Fruit fly (Drosophila melanogaster) whole organism, embryonic: ENCODE measurements around the gene CG32625.

Source experiments
- Awh ChIP-seq: fragments of 200-800 bp; sonication (Bioruptor generic); IDR thresholded peaks from 2 replicates; pipeline ENCODE4, ENCODE4 v1.3.6; 2022; ENCODE audit warnings: missing biosample characterization, missing genetic modification characterization
- BEAF-32 ChIP-seq: fragments of 200-800 bp; sonication (Bioruptor generic); optimal IDR thresholded peaks from 3 replicates; lab custom pipeline; 2017; ENCODE audit warnings: missing biosample characterization, missing genetic modification characterization, mild to moderate bottlenecking, moderate library complexity, missing genetic modification reagents
- CG10321 ChIP-seq: fragments of 200-800 bp; sonication (Bioruptor generic); IDR thresholded peaks from 2 replicates; pipeline ENCODE4 v1.3.6; 2022; ENCODE audit warnings: missing biosample characterization, missing genetic modification characterization
- CG11456 ChIP-seq: fragments of 200-800 bp; sonication (Bioruptor generic); IDR thresholded peaks from 3 replicates; pipeline ENCODE4 v1.3.6; 2022; ENCODE audit warnings: missing biosample characterization, missing genetic modification characterization
- CG12299 ChIP-seq: fragments of 200-800 bp; sonication (Bioruptor generic); optimal IDR thresholded peaks from 2 replicates; lab custom pipeline; 2018; ENCODE audit warnings: missing biosample characterization, mild to moderate bottlenecking, missing genetic modification characterization
- CG12769 ChIP-seq: fragments of 200-800 bp; sonication (Bioruptor generic); optimal IDR thresholded peaks from 2 replicates; lab custom pipeline; 2019; ENCODE audit warnings: missing biosample characterization, mild to moderate bottlenecking, missing genetic modification characterization, moderate library complexity
- CG13624 ChIP-seq: fragments of 200-800 bp; sonication (Bioruptor generic); optimal IDR thresholded peaks from 2 replicates; lab custom pipeline; 2016; ENCODE audit warnings: missing biosample characterization, missing genetic modification characterization
- CG15073 ChIP-seq: fragments of 200-800 bp; sonication (Bioruptor generic); optimal IDR thresholded peaks from 2 replicates; lab custom pipeline; 2016; ENCODE audit warnings: missing biosample characterization, missing genetic modification characterization
- CG16813 ChIP-seq: fragments of 200-800 bp; sonication (Bioruptor generic); IDR thresholded peaks from 3 replicates; pipeline ENCODE4 v1.3.6; 2022; ENCODE audit warnings: missing biosample characterization, missing genetic modification characterization; ENCODE audit not compliant: partially characterized antibody
- CG18262 ChIP-seq: fragments of 200-800 bp; optimal IDR thresholded peaks from 3 replicates; lab custom pipeline; 2019; ENCODE audit warnings: missing biosample characterization, mild to moderate bottlenecking, missing genetic modification characterization, moderate library complexity
- CG2202 ChIP-seq: fragments of 200-800 bp; sonication (Bioruptor generic); optimal IDR thresholded peaks from 2 replicates; lab custom pipeline; 2018; ENCODE audit warnings: missing biosample characterization, mild to moderate bottlenecking, missing genetic modification characterization
- CG3281 ChIP-seq: fragments of 200-800 bp; sonication (Bioruptor generic); optimal IDR thresholded peaks from 3 replicates; lab custom pipeline; 2017; ENCODE audit warnings: missing biosample characterization, mild to moderate bottlenecking, missing genetic modification characterization
- CG34224 ChIP-seq: fragments of 200-800 bp; sonication (Bioruptor generic); IDR thresholded peaks from 3 replicates; pipeline ENCODE4 v1.3.6; 2022; ENCODE audit warnings: missing biosample characterization, missing genetic modification characterization; ENCODE audit not compliant: partially characterized antibody
- CG34376 ChIP-seq: fragments of 200-800 bp; sonication (Bioruptor generic); optimal IDR thresholded peaks from 2 replicates; lab custom pipeline; 2018; ENCODE audit warnings: missing biosample characterization, mild to moderate bottlenecking, missing genetic modification characterization
- CG3838 ChIP-seq: fragments of 200-800 bp; sonication (Bioruptor generic); optimal IDR thresholded peaks from 3 replicates; lab custom pipeline; 2016; ENCODE audit warnings: missing biosample characterization, missing genetic modification characterization
- CG4424 ChIP-seq: fragments of 200-800 bp; sonication (Bioruptor generic); optimal IDR thresholded peaks from 3 replicates; lab custom pipeline; 2016; ENCODE audit warnings: missing biosample characterization, missing genetic modification characterization
- CG7963 ChIP-seq: fragments of 200-800 bp; sonication (Bioruptor generic); IDR thresholded peaks from 3 replicates; pipeline ENCODE4 v1.3.6; 2022; ENCODE audit warnings: missing biosample characterization, missing genetic modification characterization; ENCODE audit not compliant: partially characterized antibody
- CG8388 ChIP-seq: fragments of 200-800 bp; sonication (Bioruptor generic); optimal IDR thresholded peaks from 2 replicates; lab custom pipeline; 2019; ENCODE audit warnings: missing biosample characterization, mild to moderate bottlenecking, missing genetic modification characterization, moderate library complexity
- CTCF ChIP-seq: fragments of 200-800 bp; sonication (Bioruptor generic); optimal IDR thresholded peaks from 2 replicates; lab custom pipeline; 2017; ENCODE audit warnings: missing biosample characterization, mild to moderate bottlenecking, missing genetic modification characterization, moderate library complexity
- Elba2 ChIP-seq: fragments of 200-800 bp; sonication (Bioruptor generic); optimal IDR thresholded peaks from 3 replicates; lab custom pipeline; 2016; ENCODE audit warnings: missing biosample characterization, missing genetic modification characterization
- Fer2 ChIP-seq: fragments of 200-800 bp; sonication (Bioruptor generic); optimal IDR thresholded peaks from 2 replicates; lab custom pipeline; 2018; ENCODE audit warnings: missing biosample characterization, mild to moderate bottlenecking, missing genetic modification characterization, moderate library complexity
- MESR4 ChIP-seq: fragments of 200-800 bp; sonication (Bioruptor generic); optimal IDR thresholded peaks from 2 replicates; lab custom pipeline; 2018; ENCODE audit warnings: missing biosample characterization, mild to moderate bottlenecking, missing genetic modification characterization, moderate library complexity
- Med ChIP-seq: fragments of 200-800 bp; sonication (Bioruptor generic); peaks from one replicate; lab custom pipeline; 2016; ENCODE audit warnings: missing biosample characterization, missing genetic modification characterization, mild to moderate bottlenecking, inconsistent platforms, moderate library complexity
- Meics ChIP-seq: fragments of 200-800 bp; sonication (Bioruptor generic); optimal IDR thresholded peaks from 2 replicates; lab custom pipeline; 2017; ENCODE audit warnings: missing biosample characterization, mild to moderate bottlenecking, missing genetic modification characterization
- Mrtf ChIP-seq: fragments of 200-800 bp; sonication (Bioruptor generic); IDR thresholded peaks from 3 replicates; pipeline ENCODE4 v1.3.6; 2022; ENCODE audit warnings: missing biosample characterization, missing genetic modification characterization
- Neu2 ChIP-seq: fragments of 200-800 bp; sonication (Bioruptor generic); optimal IDR thresholded peaks from 3 replicates; lab custom pipeline; 2016; ENCODE audit warnings: missing biosample characterization, missing genetic modification characterization, borderline replicate concordance
- Sry-δ ChIP-seq: fragments of 200-800 bp; sonication (Bioruptor generic); optimal IDR thresholded peaks from 2 replicates; lab custom pipeline; 2016; ENCODE audit warnings: missing biosample characterization, missing genetic modification characterization
- Stat92E ChIP-seq, 3 experiments: fragments of >200 bp in 2 of 3; fragments of 200-800 bp in 1 of 3; sonication (Bioruptor generic) in 1 of 3; optimal IDR thresholded peaks; 2 replicates each; lab custom pipeline; 2017 to 2019; ENCODE audit warnings: missing biosample characterization in 3 of 3, missing genetic modification characterization in 3 of 3, mild to moderate bottlenecking in 1 of 3, moderate library complexity in 1 of 3
- Trl ChIP-seq, 3 experiments: fragments of >200 bp in 2 of 3; fragments of 200-800 bp in 1 of 3; sonication (Bioruptor generic) in 1 of 3; optimal IDR thresholded peaks; 2 replicates in 1 of 3; 3 replicates in 2 of 3; lab custom pipeline; 2016 to 2017; ENCODE audit warnings: missing biosample characterization in 1 of 3, missing genetic modification characterization in 1 of 3
- Vsx1 ChIP-seq: fragments of 200-800 bp; sonication (Bioruptor generic); optimal IDR thresholded peaks from 2 replicates; lab custom pipeline; 2017; ENCODE audit warnings: missing biosample characterization, mild to moderate bottlenecking, missing genetic modification characterization, missing genetic modification reagents
- ato ChIP-seq: fragments of 200-800 bp; sonication (Bioruptor generic); IDR thresholded peaks from 2 replicates; pipeline ENCODE4 v1.3.6; 2022; ENCODE audit warnings: missing biosample characterization, missing genetic modification characterization; ENCODE audit not compliant: partially characterized antibody
- cato ChIP-seq: fragments of 200-800 bp; sonication (Bioruptor generic); optimal IDR thresholded peaks from 2 replicates; lab custom pipeline; 2016; ENCODE audit warnings: missing biosample characterization, missing genetic modification characterization, borderline replicate concordance
- caup ChIP-seq: fragments of 200-800 bp; sonication (Bioruptor generic); optimal IDR thresholded peaks from 3 replicates; lab custom pipeline; 2017; ENCODE audit warnings: missing biosample characterization, mild to moderate bottlenecking, missing genetic modification characterization, moderate library complexity; ENCODE audit not compliant: severe bottlenecking
- gcm2 ChIP-seq: fragments of 200-800 bp; sonication (Bioruptor generic); optimal IDR thresholded peaks from 2 replicates; lab custom pipeline; 2016; ENCODE audit warnings: missing biosample characterization, missing genetic modification characterization
- ham ChIP-seq: fragments of 200-800 bp; sonication (Bioruptor generic); IDR thresholded peaks from 2 replicates; pipeline ENCODE4 v1.3.6; 2022; ENCODE audit warnings: missing biosample characterization, missing genetic modification characterization
- her ChIP-seq: fragments of 200-800 bp; sonication (Bioruptor generic); optimal IDR thresholded peaks from 2 replicates; lab custom pipeline; 2016; ENCODE audit warnings: missing biosample characterization, missing genetic modification characterization
- kah ChIP-seq: fragments of 200-800 bp; sonication (Bioruptor generic); optimal IDR thresholded peaks from 2 replicates; lab custom pipeline; 2018; ENCODE audit warnings: missing biosample characterization, mild to moderate bottlenecking, missing genetic modification characterization
- ken ChIP-seq: fragments of 200-800 bp; sonication (Bioruptor generic); IDR thresholded peaks from 3 replicates; pipeline ENCODE4 v1.3.6; 2022; ENCODE audit warnings: missing biosample characterization, missing genetic modification characterization
- lab ChIP-seq: fragments of 200-800 bp; sonication (Bioruptor generic); optimal IDR thresholded peaks from 3 replicates; lab custom pipeline; 2017; ENCODE audit warnings: missing biosample characterization, missing genetic modification characterization, mild to moderate bottlenecking, moderate library complexity, missing genetic modification reagents
- lilli ChIP-seq: fragments of 200-800 bp; sonication (Bioruptor generic); optimal IDR thresholded peaks from 3 replicates; lab custom pipeline; 2016; ENCODE audit warnings: missing biosample characterization, missing genetic modification characterization
- mld ChIP-seq: fragments of 200-800 bp; sonication (Bioruptor generic); IDR thresholded peaks from 3 replicates; pipeline ENCODE4 v1.3.6; 2022; ENCODE audit warnings: missing biosample characterization, missing genetic modification characterization; ENCODE audit not compliant: partially characterized antibody
- nerfin-1 ChIP-seq: fragments of 200-800 bp; sonication (Bioruptor generic); optimal IDR thresholded peaks from 3 replicates; lab custom pipeline; 2019; ENCODE audit warnings: missing biosample characterization, mild to moderate bottlenecking, missing genetic modification characterization, moderate library complexity
- pros ChIP-seq: fragments of 200-800 bp; sonication (Bioruptor generic); optimal IDR thresholded peaks from 3 replicates; lab custom pipeline; 2019; ENCODE audit warnings: missing biosample characterization, mild to moderate bottlenecking, missing genetic modification characterization, moderate library complexity
- run ChIP-seq: fragments of 200-800 bp; sonication (Bioruptor generic); optimal IDR thresholded peaks from 3 replicates; lab custom pipeline; 2018; ENCODE audit warnings: missing biosample characterization, mild to moderate bottlenecking, missing genetic modification characterization
- slbo ChIP-seq: fragments of 200-800 bp; sonication (Bioruptor generic); IDR thresholded peaks from 2 replicates; pipeline ENCODE4 v1.3.6; 2022; ENCODE audit warnings: missing biosample characterization, missing genetic modification characterization
- stwl ChIP-seq: fragments of 200-800 bp; sonication (Bioruptor generic); optimal IDR thresholded peaks from 3 replicates; lab custom pipeline; 2018; ENCODE audit warnings: missing biosample characterization, mild to moderate bottlenecking, missing genetic modification characterization, moderate library complexity
- tgo ChIP-seq: fragments of 200-800 bp; sonication (Bioruptor generic); IDR thresholded peaks from 3 replicates; pipeline ENCODE4 v1.3.6; 2022; ENCODE audit warnings: missing biosample characterization, missing genetic modification characterization
- tna ChIP-seq: fragments of 200-800 bp; sonication (Bioruptor generic); IDR thresholded peaks from 2 replicates; pipeline ENCODE4 v1.3.6; 2022; ENCODE audit warnings: missing biosample characterization, missing genetic modification characterization; ENCODE audit not compliant: partially characterized antibody
- vnd ChIP-seq: fragments of 200-800 bp; sonication (Bioruptor generic); IDR thresholded peaks from 3 replicates; pipeline ENCODE4 v1.3.6; 2022; ENCODE audit warnings: missing biosample characterization, missing genetic modification characterization; ENCODE audit not compliant: partially characterized antibody
- wor ChIP-seq: fragments of 200-800 bp; sonication (Bioruptor generic); IDR thresholded peaks from 2 replicates; pipeline ENCODE4 v1.3.6; 2022; ENCODE audit warnings: missing biosample characterization, missing genetic modification characterization

CG32625 gene

DNA sequence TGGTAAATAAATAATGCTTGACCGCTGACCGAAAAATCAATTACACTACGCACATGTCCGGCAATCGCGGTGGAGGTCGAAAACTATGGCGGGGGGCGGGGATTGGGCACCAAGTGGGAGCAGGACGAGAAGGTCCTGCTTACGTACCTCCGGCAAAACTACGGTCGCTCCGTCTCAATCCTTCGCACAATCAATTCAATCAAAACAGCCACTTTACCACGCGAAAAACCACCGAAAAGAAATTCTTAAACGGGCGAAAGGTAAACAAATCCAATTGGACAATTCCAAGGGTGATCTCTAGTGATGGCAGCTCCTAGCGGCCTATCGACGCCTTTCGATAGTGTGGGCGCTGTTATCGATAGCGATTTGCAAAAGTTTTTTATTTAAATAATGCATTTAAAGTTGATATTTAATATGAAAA, 38.6 kb downstream of the CG32625 start, which contains the start of gene Nadsyn (continued):
- TF ChIP-seq Trl (optimal IDR thresholded peaks at IDR 0.05; lab: Kevin White, UChicago) (no peak), Trl (GFP tag; optimal IDR thresholded peaks at IDR 0.05; lab: Kevin White, UChicago) (no peak), pros (GFP tag; lab: Kevin White, UChicago) (no peak), MESR4 (GFP tag; lab: Kevin White, UChicago) (peak; percentile 53), Mrtf (no peak), cato (GFP tag; lab: Kevin White, UChicago) (no peak), CG18262 (no peak), CG3281 (GFP tag; lab: Kevin White, UChicago) (no peak), Fer2 (tag; lab: Kevin White, UChicago) (no peak), ham (GFP tag; lab: Robert Waterston, UW) (no peak), CG11456 (GFP tag; lab: Robert Waterston, UW) (no peak), slbo (GFP tag; lab: Robert Waterston, UW) (no peak; the same call in 1 of the 2 replicates), ken (GFP tag; lab: Robert Waterston, UW) (no peak), lab (GFP tag; lab: Kevin White, UChicago) (no peak), wor (GFP tag; lab: Robert Waterston, UW) (no peak), CG10321 (GFP tag; lab: Robert Waterston, UW) (no peak), CG12299 (tag; lab: Kevin White, UChicago) (no peak), CG16813 (GFP tag; lab: Robert Waterston, UW) (peak; percentile 80), vnd (peak; percentile 74), Med (peak; percentile 81), nerfin-1 (tag; lab: Kevin White, UChicago) (peak; percentile 20), Neu2 (GFP tag; lab: Kevin White, UChicago) (no peak), mld (GFP tag; lab: Robert Waterston, UW) (peak; percentile 74), CG34224 (GFP tag; lab: Robert Waterston, UW) (peak; percentile 77), CG15073 (GFP tag; lab: Kevin White, UChicago) (no peak), tgo (no peak), her (GFP tag; lab: Kevin White, UChicago) (no peak), CG7963 (GFP tag; lab: Robert Waterston, UW) (peak; percentile 82; the same call in 2 of the 3 replicates), CG2202 (tag; lab: Kevin White, UChicago) (no peak), tna (peak; percentile 78), CTCF (GFP tag; lab: Kevin White, UChicago) (no peak), CG4424 (GFP tag; lab: Kevin White, UChicago) (no peak), Elba2 (GFP tag; lab: Kevin White, UChicago) (peak; percentile 76), Vsx1 (GFP tag; lab: Kevin White, UChicago) (no peak), CG3838 (GFP tag; lab: Kevin White, UChicago) (no peak), Awh (GFP tag; lab: Robert Waterston, UW) (no peak), lilli (GFP tag; lab: Kevin White, UChicago) (peak; percentile 9), BEAF-32 (GFP tag; lab: Kevin White, UChicago) (peak; percentile 82), Meics (GFP tag; lab: Kevin White, UChicago) (no peak), caup (GFP tag; lab: Kevin White, UChicago) (no peak), gcm2 (GFP tag; lab: Kevin White, UChicago) (no peak), stwl (tag; lab: Kevin White, UChicago) (peak; percentile 45), kah (no peak), CG34376 (no peak), CG12769 (tag; lab: Kevin White, UChicago) (no peak), ato (peak; percentile 52), Sry-δ (GFP tag; lab: Kevin White, UChicago) (peak; percentile 85), Stat92E (GFP tag; optimal IDR thresholded peaks at IDR 0.05; lab: Kevin White, UChicago) (no peak), run (no peak), CG8388 (GFP tag; lab: Kevin White, UChicago) (no peak), CG13624 (GFP tag; lab: Kevin White, UChicago) (no peak)
